Worm (Caenorhabditis elegans) whole organism, late embryonic: Measurements from ENCODE around the gene M117.3.

Experiments
- C08G9.2 ChIP-seq: sonication (generic microtip); optimal IDR thresholded peaks from 2 replicates; lab custom pipeline; 2016; ENCODE audit warnings: mild to moderate bottlenecking, missing genetic modification characterization, moderate library complexity, missing compliant biosample characterization
- C38D4.7 ChIP-seq: fragments of 200-800 bp; sonication (Bioruptor generic); optimal IDR thresholded peaks from 2 replicates; lab custom pipeline; 2018; ENCODE audit warnings: mild to moderate bottlenecking, missing genetic modification characterization, moderate library complexity, missing compliant biosample characterization
- F13H6.1 ChIP-seq: sonication (generic microtip); optimal IDR thresholded peaks from 2 replicates; lab custom pipeline; 2016; ENCODE audit warnings: missing genetic modification characterization, missing compliant biosample characterization
- K02D7.2 ChIP-seq: sonication (generic microtip); optimal IDR thresholded peaks from 2 replicates; lab custom pipeline; 2017; ENCODE audit warnings: mild to moderate bottlenecking, missing genetic modification characterization, missing compliant biosample characterization
- T23F11.4 ChIP-seq: fragments of 200-800 bp; sonication (Bioruptor generic); optimal IDR thresholded peaks from 2 replicates; lab custom pipeline; 2018; ENCODE audit warnings: mild to moderate bottlenecking, missing genetic modification characterization, missing compliant biosample characterization
- ahr-1 ChIP-seq: sonication (generic microtip); optimal IDR thresholded peaks from 2 replicates; lab custom pipeline; 2016; ENCODE audit warnings: missing genetic modification characterization, missing compliant biosample characterization
- ceh-19 ChIP-seq: fragments of 200-800 bp; sonication (Bioruptor generic); optimal IDR thresholded peaks from 2 replicates; lab custom pipeline; 2018; ENCODE audit warnings: mild to moderate bottlenecking, missing genetic modification characterization, missing compliant biosample characterization
- ceh-22 ChIP-seq: sonication (generic microtip); optimal IDR thresholded peaks from 2 replicates; lab custom pipeline; 2017; ENCODE audit warnings: missing biosample characterization, missing genetic modification characterization
- ceh-24 ChIP-seq: sonication (generic microtip); optimal IDR thresholded peaks from 2 replicates; lab custom pipeline; 2016; ENCODE audit warnings: mild to moderate bottlenecking, missing genetic modification characterization, missing compliant biosample characterization
- ceh-30 ChIP-seq: fragments of 150-350 bp; optimal IDR thresholded peaks from 2 replicates; lab custom pipeline; 2014; ENCODE audit warnings: missing biosample characterization, missing genetic modification characterization
- ceh-45 ChIP-seq: fragments of 200-800 bp; sonication (Bioruptor generic); IDR thresholded peaks from 2 replicates; pipeline ENCODE4 v1.3.6; 2022; ENCODE audit warnings: missing genetic modification reagents, missing genetic modification characterization, missing compliant biosample characterization
- ceh-48 ChIP-seq: sonication (generic microtip); optimal IDR thresholded peaks from 2 replicates; lab custom pipeline; 2016; ENCODE audit warnings: missing genetic modification characterization, inconsistent platforms, missing compliant biosample characterization
- ceh-9 ChIP-seq: sonication (generic microtip); optimal IDR thresholded peaks from 2 replicates; lab custom pipeline; 2016; ENCODE audit warnings: mild to moderate bottlenecking, missing genetic modification characterization, inconsistent platforms, missing compliant biosample characterization
- che-1 ChIP-seq: sonication (generic microtip); optimal IDR thresholded peaks from 2 replicates; lab custom pipeline; 2016; ENCODE audit warnings: mild to moderate bottlenecking, missing genetic modification characterization, missing compliant biosample characterization
- dmd-4 ChIP-seq: sonication (generic microtip); optimal IDR thresholded peaks from 2 replicates; lab custom pipeline; 2016; ENCODE audit warnings: borderline replicate concordance, missing genetic modification characterization, missing compliant biosample characterization
- eyg-1 ChIP-seq: sonication (generic microtip); optimal IDR thresholded peaks from 2 replicates; lab custom pipeline; 2016; ENCODE audit warnings: missing genotype, missing genetic modification characterization, missing compliant biosample characterization
- fax-1 ChIP-seq: sonication (generic microtip); optimal IDR thresholded peaks from 2 replicates; lab custom pipeline; 2016; ENCODE audit warnings: missing genotype, missing genetic modification characterization, missing compliant biosample characterization
- gmeb-2 ChIP-seq: sonication (generic microtip); optimal IDR thresholded peaks from 2 replicates; lab custom pipeline; 2016; ENCODE audit warnings: missing genetic modification characterization, inconsistent platforms, missing compliant biosample characterization
- hlh-13 ChIP-seq: fragments of 200-800 bp; sonication (Bioruptor generic); optimal IDR thresholded peaks from 2 replicates; lab custom pipeline; 2018; ENCODE audit warnings: mild to moderate bottlenecking, missing genetic modification characterization, missing compliant biosample characterization
- hlh-15 ChIP-seq: sonication (generic microtip); optimal IDR thresholded peaks from 2 replicates; lab custom pipeline; 2016; ENCODE audit warnings: missing genetic modification characterization, missing compliant biosample characterization
- hlh-30 ChIP-seq: sonication (generic microtip); optimal IDR thresholded peaks from 2 replicates; lab custom pipeline; 2017; ENCODE audit warnings: antibody characterized with exemption, missing genetic modification characterization, missing compliant biosample characterization; ENCODE audit not compliant: insufficient read depth
- hlh-6 ChIP-seq: sonication (generic microtip); optimal IDR thresholded peaks from 2 replicates; lab custom pipeline; 2016; ENCODE audit warnings: missing genotype, missing genetic modification characterization, missing compliant biosample characterization
- hlh-8 ChIP-seq: sonication (generic microtip); optimal IDR thresholded peaks from 2 replicates; lab custom pipeline; 2016; ENCODE audit warnings: missing genotype, missing genetic modification characterization, missing compliant biosample characterization
- lim-6 ChIP-seq: sonication (generic microtip); optimal IDR thresholded peaks from 2 replicates; lab custom pipeline; 2016; ENCODE audit warnings: missing genetic modification characterization, missing compliant biosample characterization
- madf-2 ChIP-seq: sonication (generic microtip); optimal IDR thresholded peaks from 2 replicates; lab custom pipeline; 2017; ENCODE audit warnings: missing genetic modification characterization, missing compliant biosample characterization
- mec-3 ChIP-seq: sonication (generic microtip); optimal IDR thresholded peaks from 2 replicates; lab custom pipeline; 2016; ENCODE audit warnings: borderline replicate concordance, missing genetic modification characterization, missing compliant biosample characterization
- nhr-11 ChIP-seq: fragments of 150-350 bp; optimal IDR thresholded peaks from 2 replicates; lab custom pipeline; 2014; ENCODE audit warnings: missing biosample characterization, missing genetic modification characterization
- nhr-232 ChIP-seq: sonication (generic microtip); optimal IDR thresholded peaks from 2 replicates; lab custom pipeline; 2016; ENCODE audit warnings: missing genetic modification characterization, missing compliant biosample characterization
- npax-4 ChIP-seq: sonication (generic microtip); optimal IDR thresholded peaks from 2 replicates; lab custom pipeline; 2016; ENCODE audit warnings: missing genetic modification characterization, missing compliant biosample characterization
- pag-3 ChIP-seq: sonication (generic microtip); optimal IDR thresholded peaks from 2 replicates; lab custom pipeline; 2016; ENCODE audit warnings: missing compliant biosample characterization, missing genetic modification characterization, borderline replicate concordance
- pha-4 ChIP-seq: fragments of 150-350 bp; optimal IDR thresholded peaks from 2 replicates; lab custom pipeline; 2018; ENCODE audit warnings: missing biosample characterization, missing genetic modification reagents, missing genetic modification characterization
- pqm-1 ChIP-seq: sonication (generic microtip); optimal IDR thresholded peaks from 2 replicates; lab custom pipeline; 2016; ENCODE audit warnings: missing genetic modification characterization, missing compliant biosample characterization
- pros-1 ChIP-seq: fragments of 150-350 bp; optimal IDR thresholded peaks from 2 replicates; lab custom pipeline; 2014; ENCODE audit warnings: missing biosample characterization, missing genetic modification reagents, missing genetic modification characterization
- ref-2 ChIP-seq: sonication (generic microtip); optimal IDR thresholded peaks from 2 replicates; lab custom pipeline; 2016; ENCODE audit warnings: missing genetic modification characterization, missing compliant biosample characterization
- rnt-1 ChIP-seq: sonication (generic microtip); optimal IDR thresholded peaks from 2 replicates; lab custom pipeline; 2016; ENCODE audit warnings: missing genetic modification characterization, missing compliant biosample characterization
- sdc-2 ChIP-seq: sonication (generic microtip); optimal IDR thresholded peaks from 2 replicates; lab custom pipeline; 2016; ENCODE audit warnings: missing genotype, missing genetic modification characterization, missing compliant biosample characterization
- sox-2 ChIP-seq: fragments of 200-800 bp; sonication (Bioruptor generic); IDR thresholded peaks from 2 replicates; pipeline ENCODE4 v1.3.6; 2022; ENCODE audit warnings: missing genetic modification reagents, missing genetic modification characterization, missing compliant biosample characterization
- sox-4 ChIP-seq: sonication (generic microtip); optimal IDR thresholded peaks from 2 replicates; lab custom pipeline; 2017; ENCODE audit warnings: mild to moderate bottlenecking, missing genetic modification characterization, inconsistent platforms, missing compliant biosample characterization
- syd-9 ChIP-seq: sonication (generic microtip); optimal IDR thresholded peaks from 2 replicates; lab custom pipeline; 2016; ENCODE audit warnings: mild to moderate bottlenecking, missing genetic modification characterization, moderate library complexity, missing compliant biosample characterization
- tbx-7 ChIP-seq: sonication (generic microtip); optimal IDR thresholded peaks from 2 replicates; lab custom pipeline; 2016; ENCODE audit warnings: missing genotype, missing genetic modification characterization, missing compliant biosample characterization
- zip-5 ChIP-seq: sonication (generic microtip); optimal IDR thresholded peaks from 2 replicates; lab custom pipeline; 2016; ENCODE audit warnings: missing genetic modification characterization, missing compliant biosample characterization
- ztf-16 ChIP-seq: sonication (generic microtip); optimal IDR thresholded peaks from 2 replicates; lab custom pipeline; 2017; ENCODE audit warnings: missing genetic modification characterization, missing compliant biosample characterization

M117.3 gene

ce11 chrIV:11803044-11803443 is 19.0 kb upstream of the M117.3 start, which contains the start of gene H01G02.4:
Gene H01G02.4, minus strand, starts transcription at chrIV:11803144.
- no peak for TF ChIP-seq ref-2
- TF ChIP-seq madf-2: no peak
- TF ChIP-seq lim-6 (tag; lab: Kevin White, UChicago): no peak
- no peak for TF ChIP-seq pag-3 (tag; lab: Kevin White, UChicago)
- no peak for TF ChIP-seq ceh-45 (GFP tag; lab: Robert Waterston, UW)
- TF ChIP-seq fax-1 (tag; lab: Kevin White, UChicago): no peak
- TF ChIP-seq tbx-7 (tag; lab: Kevin White, UChicago): no peak
- no peak for TF ChIP-seq rnt-1 (tag; lab: Kevin White, UChicago)
- no peak for TF ChIP-seq C38D4.7 (GFP tag; lab: Kevin White, UChicago)
- no peak for TF ChIP-seq C08G9.2 (tag; lab: Kevin White, UChicago)
- no peak for TF ChIP-seq zip-5 (tag; lab: Kevin White, UChicago)
- no peak for TF ChIP-seq sox-4
- TF ChIP-seq ceh-22 (tag; lab: Kevin White, UChicago): no peak
- no peak for TF ChIP-seq ceh-24 (tag; lab: Kevin White, UChicago)
- TF ChIP-seq eyg-1: no peak
- no peak for TF ChIP-seq ztf-16 (tag; lab: Kevin White, UChicago)
- no peak for TF ChIP-seq pros-1 (tag; lab: Kevin White, UChicago)

- TF ChIP-seq pha-4 (no peak), ceh-48 (no peak), nhr-11 (no peak), hlh-8 (tag; lab: Kevin White, UChicago) (no peak), F13H6.1 (tag; lab: Kevin White, UChicago) (no peak), pqm-1 (tag; lab: Kevin White, UChicago) (no peak), sdc-2 (tag; lab: Kevin White, UChicago) (no peak), T23F11.4 (GFP tag; lab: Kevin White, UChicago) (no peak), mec-3 (tag; lab: Kevin White, UChicago) (no peak), K02D7.2 (tag; lab: Kevin White, UChicago) (no peak), ceh-30 (tag; lab: Kevin White, UChicago) (no peak), sox-4 (no peak), nhr-232 (tag; lab: Kevin White, UChicago) (no peak), ceh-19 (GFP tag; lab: Kevin White, UChicago) (no peak), eyg-1 (no peak), gmeb-2 (no peak)
Observed at ce11 chrIV:11804053-11804452, 18.0 kb upstream of the M117.3 start, which contains the start of gene H01G02.1. Gene H01G02.1, minus strand, starts transcription at chrIV:11804153.

ce11 chrIV:11809047-11809446 is 13.0 kb upstream of the M117.3 start:
- TF ChIP-seq sdc-2 (tag; lab: Kevin White, UChicago) (no peak), hlh-13 (no peak), sox-2 (GFP tag; lab: Robert Waterston, UW) (no peak), syd-9 (tag; lab: Kevin White, UChicago) (no peak), pha-4 (no peak), hlh-6 (tag; lab: Kevin White, UChicago) (no peak), che-1 (tag; lab: Kevin White, UChicago) (no peak), sox-4 (no peak), C38D4.7 (GFP tag; lab: Kevin White, UChicago) (no peak), ceh-9 (tag; lab: Kevin White, UChicago) (no peak), ref-2 (no peak), ahr-1 (no peak), T23F11.4 (GFP tag; lab: Kevin White, UChicago) (no peak), rnt-1 (tag; lab: Kevin White, UChicago) (no peak), npax-4 (tag; lab: Kevin White, UChicago) (no peak), gmeb-2 (no peak), hlh-30 (no peak), dmd-4 (tag; lab: Kevin White, UChicago) (no peak), ceh-24 (tag; lab: Kevin White, UChicago) (no peak), hlh-15 (tag; lab: Kevin White, UChicago) (no peak)
- TF ChIP-seq, all 69 proteins: peak for 0
